Worm (Caenorhabditis elegans) whole organism, late embryonic: ENCODE results near the gene cdc-37.
"Not testable (repeated sequence)": the region's sequence is repeated elsewhere in the genome, so short reads cannot be mapped to it uniquely, and the experiment has no call there.

Experiments used
- F13H6.1 ChIP-seq: sonication (generic microtip); optimal IDR thresholded peaks from 2 replicates; lab custom pipeline; 2016; ENCODE audit warnings: missing genetic modification characterization, missing compliant biosample characterization
- ama-1 ChIP-seq: fragments of 150-350 bp; optimal IDR thresholded peaks from 2 replicates; lab custom pipeline; 2014
- ceh-22 ChIP-seq: sonication (generic microtip); optimal IDR thresholded peaks from 2 replicates; lab custom pipeline; 2017; ENCODE audit warnings: missing biosample characterization, missing genetic modification characterization
- ceh-48 ChIP-seq: sonication (generic microtip); optimal IDR thresholded peaks from 2 replicates; lab custom pipeline; 2016; ENCODE audit warnings: missing genetic modification characterization, inconsistent platforms, missing compliant biosample characterization
- ceh-6 ChIP-seq: fragments of 200-800 bp; sonication (Bioruptor generic); optimal IDR thresholded peaks from 2 replicates; lab custom pipeline; 2018; ENCODE audit warnings: mild to moderate bottlenecking, missing genetic modification characterization, missing compliant biosample characterization
- elt-2 ChIP-seq: sonication (generic microtip); optimal IDR thresholded peaks from 2 replicates; lab custom pipeline; 2016; ENCODE audit warnings: missing genetic modification reagents, missing genetic modification characterization, missing compliant biosample characterization
- elt-4 ChIP-seq: sonication (generic microtip); optimal IDR thresholded peaks from 2 replicates; lab custom pipeline; 2016; ENCODE audit warnings: missing genetic modification characterization, missing compliant biosample characterization
- gmeb-2 ChIP-seq: sonication (generic microtip); optimal IDR thresholded peaks from 2 replicates; lab custom pipeline; 2016; ENCODE audit warnings: missing genetic modification characterization, inconsistent platforms, missing compliant biosample characterization
- hlh-6 ChIP-seq: sonication (generic microtip); optimal IDR thresholded peaks from 2 replicates; lab custom pipeline; 2016; ENCODE audit warnings: missing genotype, missing genetic modification characterization, missing compliant biosample characterization
- hlh-8 ChIP-seq: sonication (generic microtip); optimal IDR thresholded peaks from 2 replicates; lab custom pipeline; 2016; ENCODE audit warnings: missing genotype, missing genetic modification characterization, missing compliant biosample characterization
- nhr-11 ChIP-seq: fragments of 150-350 bp; optimal IDR thresholded peaks from 2 replicates; lab custom pipeline; 2014; ENCODE audit warnings: missing biosample characterization, missing genetic modification characterization
- pax-1 ChIP-seq: fragments of 150-350 bp; optimal IDR thresholded peaks from 2 replicates; lab custom pipeline; 2014; ENCODE audit warnings: missing biosample characterization, missing genetic modification characterization
- sox-2 ChIP-seq: fragments of 200-800 bp; sonication (Bioruptor generic); IDR thresholded peaks from 2 replicates; pipeline ENCODE4 v1.3.6; 2022; ENCODE audit warnings: missing genetic modification reagents, missing genetic modification characterization, missing compliant biosample characterization
- unc-86 ChIP-seq: sonication (generic microtip); optimal IDR thresholded peaks from 2 replicates; lab custom pipeline; 2016; ENCODE audit warnings: missing genetic modification characterization, missing compliant biosample characterization

The cdc-37 gene

ce11 chrII:536775-537174, 43.6 kb downstream of the cdc-37 start, which contains the start of gene T27A1.2:
T27A1.2 (minus strand) TSS chrII:536875.
- TF ChIP-seq hlh-6 (tag; lab: Kevin White, UChicago) (no peak), ama-1 (lab: Kevin White, UChicago) (no peak), F13H6.1 (tag; lab: Kevin White, UChicago) (no peak), gmeb-2 (tag; lab: Kevin White, UChicago) (no peak), ceh-22 (tag; lab: Kevin White, UChicago) (no peak), ceh-6 (GFP tag; lab: Kevin White, UChicago) (no peak), sox-2 (GFP tag; lab: Robert Waterston, UW) (no peak), nhr-11 (tag; lab: Kevin White, UChicago) (no peak), elt-4 (tag; lab: Kevin White, UChicago) (no peak), pax-1 (no peak), hlh-8 (tag; lab: Kevin White, UChicago) (no peak)

ce11 chrII:535226-535625, 45.2 kb downstream of the cdc-37 start, which contains the start of gene T27A1.3:
T27A1.3 (plus strand) TSS chrII:535526.
- not testable (repeated sequence) for TF ChIP-seq ceh-48; elt-2; unc-86 (tag; lab: Kevin White, UChicago)
- TF ChIP-seq, all 69 proteins: peak for 0; not testable (repeated sequence) for 69
